Worm (Caenorhabditis elegans) whole organism, L2 larva: ENCODE results near the gene odd-1.

Experiments used
- R02D3.7 ChIP-seq: fragments of 150-350 bp; optimal IDR thresholded peaks from 2 replicates; lab custom pipeline; 2014; ENCODE audit warnings: missing biosample characterization, missing genetic modification characterization
- ceh-16 ChIP-seq: fragments of 150-350 bp; optimal IDR thresholded peaks from 2 replicates; lab custom pipeline; 2014; ENCODE audit warnings: missing biosample characterization, missing genetic modification characterization
- dmd-4 ChIP-seq: sonication (generic microtip); optimal IDR thresholded peaks from 2 replicates; lab custom pipeline; 2017; ENCODE audit warnings: missing biosample characterization, missing genetic modification characterization
- lin-39 ChIP-seq: fragments of 150-350 bp; optimal IDR thresholded peaks from 2 replicates; lab custom pipeline; 2014; ENCODE audit warnings: missing biosample characterization, missing genetic modification reagents, missing genetic modification characterization
- nhr-12 ChIP-seq: fragments of 150-350 bp; optimal IDR thresholded peaks from 2 replicates; lab custom pipeline; 2014; ENCODE audit warnings: missing biosample characterization, missing genetic modification characterization
- nhr-129 ChIP-seq: fragments of 150-350 bp; optimal IDR thresholded peaks from 2 replicates; lab custom pipeline; 2014; ENCODE audit warnings: missing biosample characterization, missing genetic modification characterization
- nhr-25 ChIP-seq: fragments of 150-350 bp; sonication (generic microtip); optimal IDR thresholded peaks from 3 replicates; lab custom pipeline; 2014; ENCODE audit warnings: missing biosample characterization, missing genetic modification characterization
- nhr-77 ChIP-seq: fragments of 150-350 bp; optimal IDR thresholded peaks from 2 replicates; lab custom pipeline; 2014; ENCODE audit warnings: missing biosample characterization, missing genetic modification characterization
- peb-1 ChIP-seq: fragments of 150-350 bp; optimal IDR thresholded peaks from 2 replicates; lab custom pipeline; 2014; ENCODE audit warnings: missing biosample characterization, missing genetic modification characterization
- skn-1 ChIP-seq: sonication (generic microtip); optimal IDR thresholded peaks from 2 replicates; lab custom pipeline; 2017; ENCODE audit warnings: missing biosample characterization, missing genetic modification characterization
- snpc-4 ChIP-seq: fragments of 150-350 bp; optimal IDR thresholded peaks from 2 replicates; lab custom pipeline; 2014; ENCODE audit warnings: missing biosample characterization, missing genetic modification characterization
- unc-62 ChIP-seq: fragments of 150-350 bp; optimal IDR thresholded peaks from 2 replicates; lab custom pipeline; 2014; ENCODE audit warnings: missing biosample characterization, missing genetic modification reagents, missing genetic modification characterization
- ztf-11 ChIP-seq: sonication (generic microtip); optimal IDR thresholded peaks from 2 replicates; lab custom pipeline; 2017; ENCODE audit warnings: missing biosample characterization, missing genetic modification characterization

DNA sequence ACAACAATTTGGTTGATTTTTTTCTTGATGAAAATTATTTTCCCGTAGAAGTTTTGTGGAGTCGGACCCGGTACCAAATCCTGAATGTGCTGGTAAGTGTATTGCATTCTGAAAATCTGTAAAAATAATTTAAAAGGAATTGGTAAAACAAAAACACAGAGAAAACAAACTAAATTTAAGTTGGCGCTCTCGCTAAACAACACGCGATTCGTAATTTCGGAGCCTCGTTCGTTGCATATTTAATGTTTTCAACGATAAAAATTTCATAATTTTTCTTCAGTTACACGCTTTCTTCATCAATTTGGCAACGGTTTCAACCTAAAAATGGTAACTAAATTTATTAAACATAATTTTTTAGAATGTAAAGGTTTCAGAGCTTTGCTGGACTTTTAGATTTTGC, 25.4 kb downstream of the odd-1 start, which contains the start of the genes pot-1 and ggtb-1:
- TF ChIP-seq ztf-11 (tag; lab: Kevin White, UChicago) (no peak), dmd-4 (tag; lab: Kevin White, UChicago) (no peak), snpc-4 (no peak), skn-1 (no peak), nhr-129 (tag; lab: Kevin White, UChicago) (no peak), ceh-16 (tag; lab: Kevin White, UChicago) (no peak), nhr-77 (tag; lab: Kevin White, UChicago) (no peak), nhr-25 (tag; lab: Kevin White, UChicago) (no peak), lin-39 (tag; lab: Kevin White, UChicago) (no peak), R02D3.7 (tag; lab: Kevin White, UChicago) (no peak), peb-1 (tag; lab: Kevin White, UChicago) (no peak), nhr-12 (no peak), unc-62 (GFP tag; lab: Kevin White, UChicago) (no peak)
